Fruit fly (Drosophila melanogaster) whole organism, embryonic: ENCODE measurements around the gene capu.

Experiments used
- Adf1 ChIP-seq: fragments of 200-800 bp; sonication (Bioruptor generic); IDR thresholded peaks from 2 replicates; pipeline ENCODE4 v1.3.6; 2022; ENCODE audit warnings: missing biosample characterization, missing genetic modification characterization
- CG10147 ChIP-seq: fragments of 200-800 bp; sonication (Bioruptor generic); optimal IDR thresholded peaks from 2 replicates; lab custom pipeline; 2019; ENCODE audit warnings: missing biosample characterization, mild to moderate bottlenecking, missing genetic modification characterization, moderate library complexity
- CG1024 ChIP-seq: fragments of 200-800 bp; sonication (Bioruptor generic); IDR thresholded peaks from 2 replicates; pipeline ENCODE4 v1.3.6; 2022; ENCODE audit warnings: missing biosample characterization, missing genetic modification characterization
- CG11085 ChIP-seq: fragments of 200-800 bp; sonication (Bioruptor generic); IDR thresholded peaks from 2 replicates; pipeline ENCODE4 v1.3.6; 2022; ENCODE audit warnings: missing biosample characterization, missing genetic modification characterization
- CG11504 ChIP-seq: fragments of 200-800 bp; sonication (Bioruptor generic); optimal IDR thresholded peaks from 3 replicates; lab custom pipeline; 2019; ENCODE audit warnings: missing biosample characterization, mild to moderate bottlenecking, missing genetic modification characterization, moderate library complexity
- CG13894 ChIP-seq: fragments of 200-800 bp; sonication (Bioruptor generic); optimal IDR thresholded peaks from 3 replicates; lab custom pipeline; 2018; ENCODE audit warnings: missing biosample characterization, mild to moderate bottlenecking, missing genetic modification characterization, moderate library complexity
- CG14014 ChIP-seq: fragments of 200-800 bp; sonication (Bioruptor generic); IDR thresholded peaks from 2 replicates; pipeline ENCODE4 v1.3.6; 2022; ENCODE audit warnings: missing biosample characterization, missing genetic modification characterization
- CG18476 ChIP-seq: fragments of 200-800 bp; sonication (Bioruptor generic); optimal IDR thresholded peaks from 2 replicates; lab custom pipeline; 2016; ENCODE audit warnings: missing biosample characterization, mild to moderate bottlenecking, missing genetic modification characterization
- CG31441 ChIP-seq: fragments of 200-800 bp; sonication (Bioruptor generic); IDR thresholded peaks from 2 replicates; pipeline ENCODE4 v1.3.6; 2022; ENCODE audit warnings: missing biosample characterization, missing genetic modification characterization
- CG32772 ChIP-seq: fragments of 200-800 bp; sonication (Bioruptor generic); IDR thresholded peaks from 2 replicates; pipeline ENCODE4 v1.3.6; 2022; ENCODE audit warnings: missing biosample characterization, missing genetic modification characterization
- CG34224 ChIP-seq: fragments of 200-800 bp; sonication (Bioruptor generic); IDR thresholded peaks from 3 replicates; pipeline ENCODE4 v1.3.6; 2022; ENCODE audit warnings: missing biosample characterization, missing genetic modification characterization; ENCODE audit not compliant: partially characterized antibody
- CG34422 ChIP-seq: fragments of 200-800 bp; sonication (Bioruptor generic); IDR thresholded peaks from 3 replicates; pipeline ENCODE4 v1.3.6; 2022; ENCODE audit warnings: missing biosample characterization, missing genetic modification characterization
- CG7556 ChIP-seq: fragments of 200-800 bp; sonication (Bioruptor generic); optimal IDR thresholded peaks from 2 replicates; lab custom pipeline; 2017; ENCODE audit warnings: missing biosample characterization, mild to moderate bottlenecking, missing genetic modification characterization
- CG7839 ChIP-seq: fragments of 200-800 bp; sonication (Bioruptor generic); optimal IDR thresholded peaks from 3 replicates; lab custom pipeline; 2018; ENCODE audit warnings: missing biosample characterization, mild to moderate bottlenecking, missing genetic modification characterization, moderate library complexity
- D19B ChIP-seq: fragments of 200-800 bp; sonication (Bioruptor generic); optimal IDR thresholded peaks from 2 replicates; lab custom pipeline; 2017; ENCODE audit warnings: missing biosample characterization, mild to moderate bottlenecking, missing genetic modification characterization
- Dip3 ChIP-seq: fragments of 200-800 bp; sonication (Bioruptor generic); optimal IDR thresholded peaks from 3 replicates; lab custom pipeline; 2016; ENCODE audit warnings: missing biosample characterization, missing genetic modification characterization
- Fer2 ChIP-seq: fragments of 200-800 bp; sonication (Bioruptor generic); optimal IDR thresholded peaks from 2 replicates; lab custom pipeline; 2018; ENCODE audit warnings: missing biosample characterization, mild to moderate bottlenecking, missing genetic modification characterization, moderate library complexity
- Fer3 ChIP-seq: fragments of 200-800 bp; sonication (Bioruptor generic); optimal IDR thresholded peaks from 2 replicates; lab custom pipeline; 2018; ENCODE audit warnings: missing biosample characterization, mild to moderate bottlenecking, missing genetic modification characterization, moderate library complexity
- Gug ChIP-seq: fragments of 200-800 bp; sonication (Bioruptor generic); IDR thresholded peaks from 4 replicates; pipeline ENCODE4 v1.3.6; 2022; ENCODE audit warnings: missing biosample characterization, missing genetic modification characterization
- HLH3B ChIP-seq: fragments of 200-800 bp; sonication (Bioruptor generic); IDR thresholded peaks from 2 replicates; pipeline ENCODE4 v1.3.6; 2022; ENCODE audit warnings: missing biosample characterization, missing genetic modification characterization
- Hmr ChIP-seq: fragments of 200-800 bp; sonication (Bioruptor generic); optimal IDR thresholded peaks from 3 replicates; lab custom pipeline; 2017; ENCODE audit warnings: mild to moderate bottlenecking, missing biosample characterization, missing genetic modification reagents, missing genetic modification characterization
- Hsf ChIP-seq: fragments of 200-800 bp; sonication (Bioruptor generic); optimal IDR thresholded peaks from 3 replicates; lab custom pipeline; 2016; ENCODE audit warnings: missing biosample characterization, missing genetic modification characterization
- MBD-R2 ChIP-seq: fragments of 200-800 bp; sonication (Bioruptor generic); IDR thresholded peaks from 2 replicates; pipeline ENCODE4 v1.3.6; 2022; ENCODE audit warnings: missing biosample characterization, missing genetic modification characterization
- Pdp1 ChIP-seq, 2 experiments: fragments of 200-800 bp; sonication (Bioruptor generic); optimal IDR thresholded peaks; 3 replicates each; lab custom pipeline; 2016; ENCODE audit warnings: missing biosample characterization in 2 of 2, missing genetic modification characterization in 2 of 2, mild to moderate bottlenecking in 1 of 2, moderate library complexity in 1 of 2
- Xbp1 ChIP-seq: fragments of 200-800 bp; sonication (Bioruptor generic); optimal IDR thresholded peaks from 3 replicates; lab custom pipeline; 2016; ENCODE audit warnings: missing biosample characterization, mild to moderate bottlenecking, missing genetic modification characterization
- chn ChIP-seq: fragments of 200-800 bp; sonication (Bioruptor generic); optimal IDR thresholded peaks from 2 replicates; lab custom pipeline; 2016; ENCODE audit warnings: missing biosample characterization, missing genetic modification characterization
- crc ChIP-seq: fragments of 200-800 bp; sonication (Bioruptor generic); optimal IDR thresholded peaks from 2 replicates; lab custom pipeline; 2016; ENCODE audit warnings: missing biosample characterization, missing genetic modification characterization
- cwo ChIP-seq: fragments of 200-800 bp; sonication (Bioruptor generic); optimal IDR thresholded peaks from 3 replicates; lab custom pipeline; 2017; ENCODE audit warnings: missing biosample characterization, missing genetic modification characterization, mild to moderate bottlenecking, moderate library complexity, missing genetic modification reagents
- disco-r ChIP-seq: fragments of 200-800 bp; sonication (Bioruptor generic); optimal IDR thresholded peaks from 2 replicates; lab custom pipeline; 2016; ENCODE audit warnings: missing biosample characterization, missing genetic modification characterization
- emc ChIP-seq: fragments of 200-800 bp; sonication (Bioruptor generic); optimal IDR thresholded peaks from 2 replicates; lab custom pipeline; 2016; ENCODE audit warnings: missing biosample characterization, missing genetic modification characterization
- fd3F ChIP-seq: fragments of 200-800 bp; sonication (Bioruptor generic); optimal IDR thresholded peaks from 2 replicates; lab custom pipeline; 2018; ENCODE audit warnings: missing biosample characterization, mild to moderate bottlenecking, missing genetic modification characterization, moderate library complexity
- grau ChIP-seq: fragments of 200-800 bp; optimal IDR thresholded peaks from 3 replicates; lab custom pipeline; 2019; ENCODE audit warnings: missing biosample characterization, mild to moderate bottlenecking, missing genetic modification characterization, moderate library complexity
- lab ChIP-seq: fragments of 200-800 bp; sonication (Bioruptor generic); optimal IDR thresholded peaks from 3 replicates; lab custom pipeline; 2017; ENCODE audit warnings: missing biosample characterization, missing genetic modification characterization, mild to moderate bottlenecking, moderate library complexity, missing genetic modification reagents
- lbe ChIP-seq: fragments of 200-800 bp; sonication (Bioruptor generic); optimal IDR thresholded peaks from 2 replicates; lab custom pipeline; 2016; ENCODE audit warnings: missing biosample characterization, mild to moderate bottlenecking, missing genetic modification characterization
- mam ChIP-seq: fragments of 200-800 bp; sonication (Bioruptor generic); optimal IDR thresholded peaks from 3 replicates; lab custom pipeline; 2016; ENCODE audit warnings: missing biosample characterization, missing genetic modification characterization
- nmo ChIP-seq: fragments of 200-800 bp; sonication (Bioruptor generic); optimal IDR thresholded peaks from 2 replicates; lab custom pipeline; 2018; ENCODE audit warnings: missing biosample characterization, mild to moderate bottlenecking, missing genetic modification characterization, moderate library complexity
- onecut ChIP-seq: fragments of 200-800 bp; sonication (Bioruptor generic); IDR thresholded peaks from 2 replicates; pipeline ENCODE4 v1.3.6; 2022; ENCODE audit warnings: missing biosample characterization, missing genetic modification characterization
- pb ChIP-seq: fragments of 200-800 bp; sonication (Bioruptor generic); optimal IDR thresholded peaks from 3 replicates; lab custom pipeline; 2016; ENCODE audit warnings: missing biosample characterization, missing genetic modification characterization
- pzg ChIP-seq: fragments of 200-800 bp; sonication (Bioruptor generic); optimal IDR thresholded peaks from 3 replicates; lab custom pipeline; 2018; ENCODE audit warnings: missing biosample characterization, mild to moderate bottlenecking, missing genetic modification characterization, moderate library complexity
- sens ChIP-seq: fragments of 200-800 bp; sonication (Bioruptor generic); peaks from one replicate; lab custom pipeline; 2016; ENCODE audit warnings: missing biosample characterization, missing genetic modification characterization
- sisA ChIP-seq: fragments of 200-800 bp; sonication (Bioruptor generic); IDR thresholded peaks from 2 replicates; pipeline ENCODE4 v1.3.6; 2022; ENCODE audit warnings: missing biosample characterization, missing genetic modification characterization
- so ChIP-seq: fragments of 200-800 bp; sonication (Bioruptor generic); IDR thresholded peaks from 3 replicates; pipeline ENCODE4 v1.3.6; 2022; ENCODE audit warnings: missing biosample characterization, missing genetic modification characterization

Gene capu

dm6 chr2L:3880048-3880447, 22.6 kb downstream of the capu start (continued):
- TF ChIP-seq pb (GFP tag; lab: Kevin White, UChicago), result no peak
- TF ChIP-seq Fer2 (tag; lab: Kevin White, UChicago), result peak; percentile 13
- TF ChIP-seq Adf1, result peak; percentile 19; the same call in 1 of the 2 replicates
- TF ChIP-seq CG34422 (GFP tag; lab: Robert Waterston, UW), result no peak
- peak; percentile 76 for TF ChIP-seq lab (GFP tag; lab: Kevin White, UChicago)
- no peak for TF ChIP-seq so
- TF ChIP-seq lbe (GFP tag; lab: Kevin White, UChicago), result peak; percentile 58
- TF ChIP-seq Fer3, result peak; percentile 72
- no peak for TF ChIP-seq CG34224 (GFP tag; lab: Robert Waterston, UW)
- no peak for TF ChIP-seq CG32772 (GFP tag; lab: Robert Waterston, UW)
- peak; percentile 26 for TF ChIP-seq D19B
- peak; percentile 74 for TF ChIP-seq grau (tag; lab: Kevin White, UChicago)
- peak; percentile 52 for TF ChIP-seq fd3F (GFP tag; lab: Kevin White, UChicago)
- TF ChIP-seq Pdp1 (GFP tag; optimal IDR thresholded peaks at IDR 0.05; lab: Kevin White, UChicago), result peak in 1 of 2 experiments; percentile 7
- peak; percentile 22 for TF ChIP-seq CG18476
- peak; percentile 66 for TF ChIP-seq CG7839 (tag; lab: Kevin White, UChicago)
- TF ChIP-seq Hmr (GFP tag; lab: Kevin White, UChicago), result peak; percentile 30
- peak; percentile 29; the same call in 1 of the 2 replicates for TF ChIP-seq CG14014
- TF ChIP-seq emc (GFP tag; lab: Kevin White, UChicago), result no peak
- TF ChIP-seq onecut (GFP tag; lab: Robert Waterston, UW), result no peak
- peak; percentile 24 for TF ChIP-seq CG10147 (GFP tag; lab: Kevin White, UChicago)
- peak; percentile 33; the same call in 1 of the 2 replicates for TF ChIP-seq MBD-R2 (GFP tag; lab: Robert Waterston, UW)
- TF ChIP-seq Dip3 (GFP tag; lab: Kevin White, UChicago), result peak; percentile 48
- peak; percentile 17 for TF ChIP-seq nmo (GFP tag; lab: Kevin White, UChicago)
- TF ChIP-seq Gug, result no peak
- peak; percentile 55 for TF ChIP-seq sens (GFP tag; lab: Kevin White, UChicago)
- TF ChIP-seq crc (GFP tag; lab: Kevin White, UChicago), result no peak
- TF ChIP-seq mam (GFP tag; lab: Kevin White, UChicago), result peak; percentile 42
- TF ChIP-seq CG31441 (GFP tag; lab: Robert Waterston, UW), result no peak
- peak; percentile 34 for TF ChIP-seq cwo (GFP tag; lab: Kevin White, UChicago)
- no peak for TF ChIP-seq HLH3B (GFP tag; lab: Robert Waterston, UW)
- TF ChIP-seq CG11085 (GFP tag; lab: Robert Waterston, UW), result peak; percentile 40; the same call in 1 of the 2 replicates
- TF ChIP-seq chn (GFP tag; lab: Kevin White, UChicago), result no peak
- peak; percentile 26 for TF ChIP-seq Hsf (GFP tag; lab: Kevin White, UChicago)
- peak; percentile 47 for TF ChIP-seq CG11504
- no peak for TF ChIP-seq CG1024 (GFP tag; lab: Robert Waterston, UW)
- TF ChIP-seq pzg, result no peak
- no peak for TF ChIP-seq sisA
- TF ChIP-seq Xbp1 (GFP tag; lab: Kevin White, UChicago), result peak; percentile 25
- peak; percentile 2 for TF ChIP-seq CG7556

DNA sequence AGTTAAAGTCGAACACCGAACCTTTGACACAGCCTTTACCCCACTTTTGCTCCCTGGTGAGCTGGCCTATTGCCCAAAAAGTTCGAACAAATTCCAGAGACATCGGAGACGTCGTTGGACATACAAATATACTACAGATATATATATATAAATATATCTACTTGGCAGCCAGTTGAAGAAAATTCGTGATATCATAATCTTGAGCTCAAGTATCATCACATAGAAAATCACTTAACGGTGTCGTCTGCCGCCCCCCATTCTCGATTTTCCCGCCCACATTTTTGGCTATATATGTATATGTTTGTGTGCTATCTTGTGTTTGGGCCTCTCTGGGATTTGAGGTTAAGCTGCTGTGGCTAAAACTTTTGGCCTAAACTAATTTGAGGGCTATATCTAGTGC, 25.6 kb downstream of the capu start:
- TF ChIP-seq disco-r (no peak), CG13894 (peak; percentile 90)
